Worm (Caenorhabditis elegans): Measurements from ENCODE around the gene rnf-121.

The rnf-121 gene

ce11 chrIII:4195306-4196008 lies 24.7 kb upstream of the rnf-121 start:
- TF ChIP-seq mab-5 (tag; optimal IDR thresholded peaks at IDR 0.05) (peak; percentile 20), blmp-1 (tag; optimal IDR thresholded peaks at IDR 0.05) (no peak), cnd-1 (tag; optimal IDR thresholded peaks at IDR 0.05) (peak; percentile 3), lin-32 (GFP tag; optimal IDR thresholded peaks at IDR 0.05) (peak; percentile 50), ceh-39 (tag; optimal IDR thresholded peaks at IDR 0.05) (no peak), nhr-2 (tag; optimal IDR thresholded peaks at IDR 0.05) (no peak), ces-1 (GFP tag; optimal IDR thresholded peaks at IDR 0.05) (peak; percentile 35), unc-39 (tag; optimal IDR thresholded peaks at IDR 0.05) (no peak), ztf-11 (tag; optimal IDR thresholded peaks at IDR 0.05) (no peak), nhr-76 (tag; optimal IDR thresholded peaks at IDR 0.05) (no peak)

ce11 chrIII:4194349-4195110 lies 23.8 kb upstream of the rnf-121 start:
- TF ChIP-seq nhr-12 (tag; optimal IDR thresholded peaks at IDR 0.05) (no peak), unc-62 (GFP tag; optimal IDR thresholded peaks at IDR 0.05) (no peak), zip-8 (tag; optimal IDR thresholded peaks at IDR 0.05) (no peak), lin-13 (tag; optimal IDR thresholded peaks at IDR 0.05) (no peak), ztf-11 (tag; optimal IDR thresholded peaks at IDR 0.05) (no peak), nhr-237 (tag; optimal IDR thresholded peaks at IDR 0.05) (no peak), ces-1 (GFP tag; optimal IDR thresholded peaks at IDR 0.05) (no peak)

ce11 chrIII:4193659-4194103 lies 22.9 kb upstream of the rnf-121 start, which contains the start of gene xbp-1:
TSS of gene xbp-1 (plus strand) at chrIII:4193809.
- TF ChIP-seq unc-39 (tag; optimal IDR thresholded peaks at IDR 0.05) (no peak), cnd-1 (tag; optimal IDR thresholded peaks at IDR 0.05) (no peak), nhr-76 (tag; optimal IDR thresholded peaks at IDR 0.05) (no peak), nhr-2 (tag; optimal IDR thresholded peaks at IDR 0.05) (no peak), mls-2 (tag; optimal IDR thresholded peaks at IDR 0.05) (no peak), nhr-28 (tag; optimal IDR thresholded peaks at IDR 0.05) (no peak), ztf-11 (tag; optimal IDR thresholded peaks at IDR 0.05) (peak; percentile 17), lin-13 (tag; optimal IDR thresholded peaks at IDR 0.05) (peak; percentile 29), nhr-237 (tag; optimal IDR thresholded peaks at IDR 0.05) (peak; percentile 73), mab-5 (tag; optimal IDR thresholded peaks at IDR 0.05) (peak; percentile 8), snpc-4 (tag; optimal IDR thresholded peaks at IDR 0.05) (no peak), ham-2 (GFP tag; optimal IDR thresholded peaks at IDR 0.05) (peak; percentile 79), pha-4 (tag; optimal IDR thresholded peaks at IDR 0.05) (peak; percentile 81), nhr-12 (tag; optimal IDR thresholded peaks at IDR 0.05) (no peak), drap-1 (GFP tag; optimal IDR thresholded peaks at IDR 0.05) (peak; percentile 39), lsy-2 (tag; optimal IDR thresholded peaks at IDR 0.05) (peak; percentile 77), ceh-43 (GFP tag; optimal IDR thresholded peaks at IDR 0.05) (no peak), elt-1 (tag; optimal IDR thresholded peaks at IDR 0.05; ENCODE audit: borderline replicate concordance, insufficient read depth) (no peak), flh-1 (GFP tag; optimal IDR thresholded peaks at IDR 0.05) (no peak), sptf-1 (tag; optimal IDR thresholded peaks at IDR 0.05) (peak; percentile 72), unc-62 (GFP tag; optimal IDR thresholded peaks at IDR 0.05) (peak; percentile 75), ceh-83 (GFP tag; optimal IDR thresholded peaks at IDR 0.05) (no peak), tbx-8 (GFP tag; optimal IDR thresholded peaks at IDR 0.05) (no peak), bed-3 (GFP tag; optimal IDR thresholded peaks at IDR 0.05) (no peak), ceh-39 (tag; optimal IDR thresholded peaks at IDR 0.05) (peak; percentile 59), M03D4.4 (tag; optimal IDR thresholded peaks at IDR 0.05) (no peak), mep-1 (tag; optimal IDR thresholded peaks at IDR 0.05) (peak; percentile 87), ces-1 (GFP tag; optimal IDR thresholded peaks at IDR 0.05) (peak; percentile 80), lin-32 (GFP tag; optimal IDR thresholded peaks at IDR 0.05) (no peak), zip-8 (tag; optimal IDR thresholded peaks at IDR 0.05) (peak; percentile 10), blmp-1 (tag; optimal IDR thresholded peaks at IDR 0.05) (no peak), sem-2 (GFP tag; optimal IDR thresholded peaks at IDR 0.05) (no peak), unc-120 (tag; optimal IDR thresholded peaks at IDR 0.05; ENCODE audit: poor library complexity, severe bottlenecking) (peak; percentile 22), hlh-1 (tag; optimal IDR thresholded peaks at IDR 0.05) (peak; percentile 41), elt-3 (tag; optimal IDR thresholded peaks at IDR 0.05) (peak; percentile 20)
